Fruit fly (Drosophila melanogaster) whole organism, adult: ENCODE measurements around the gene CG7785.
A peak's percentile ranks its signal among the peaks of the same experiment; 100 is the strongest.

Experiments
- CG11617 ChIP-seq: fragments of 200-800 bp; sonication (Bioruptor generic); optimal IDR thresholded peaks from 2 replicates; lab custom pipeline; 2017; ENCODE audit warnings: mild to moderate bottlenecking, missing biosample characterization, missing genetic modification reagents, missing genetic modification characterization
- CG12768 ChIP-seq: fragments of 200-800 bp; sonication (Bioruptor generic); optimal IDR thresholded peaks from 2 replicates; lab custom pipeline; 2017; ENCODE audit warnings: missing biosample characterization, missing genetic modification characterization, mild to moderate bottlenecking, moderate library complexity, missing genetic modification reagents
- CG14711 ChIP-seq: fragments of 200-800 bp; sonication (Bioruptor generic); optimal IDR thresholded peaks from 2 replicates; lab custom pipeline; 2018; ENCODE audit warnings: missing biosample characterization, mild to moderate bottlenecking, missing genetic modification characterization, moderate library complexity
- CG1620 ChIP-seq: fragments of 200-800 bp; sonication (Bioruptor generic); optimal IDR thresholded peaks from 2 replicates; lab custom pipeline; 2016; ENCODE audit warnings: missing biosample characterization, missing genetic modification characterization
- CG33017 ChIP-seq: fragments of 200-800 bp; sonication (Bioruptor generic); optimal IDR thresholded peaks from 2 replicates; lab custom pipeline; 2018; ENCODE audit warnings: missing biosample characterization, mild to moderate bottlenecking, missing genetic modification characterization, moderate library complexity
- CG5204 ChIP-seq: fragments of 200-800 bp; sonication (Bioruptor generic); optimal IDR thresholded peaks from 2 replicates; lab custom pipeline; 2016; ENCODE audit warnings: missing biosample characterization, missing genetic modification characterization
- CG7045 ChIP-seq: fragments of 200-800 bp; sonication (Bioruptor generic); optimal IDR thresholded peaks from 2 replicates; lab custom pipeline; 2017; ENCODE audit warnings: missing biosample characterization, mild to moderate bottlenecking, missing genetic modification characterization
- CG7101 ChIP-seq: fragments of 200-800 bp; sonication (Bioruptor generic); optimal IDR thresholded peaks from 2 replicates; lab custom pipeline; 2018; ENCODE audit warnings: missing biosample characterization, mild to moderate bottlenecking, missing genetic modification characterization, moderate library complexity
- Clk ChIP-seq: fragments of 200-800 bp; sonication (Bioruptor generic); optimal IDR thresholded peaks from 2 replicates; lab custom pipeline; 2017; ENCODE audit warnings: missing biosample characterization, missing genetic modification characterization
- Crg-1 ChIP-seq: fragments of 200-800 bp; sonication (Bioruptor generic); optimal IDR thresholded peaks from 2 replicates; lab custom pipeline; 2016; ENCODE audit warnings: missing biosample characterization, missing genetic modification characterization
- Hr96 ChIP-seq: fragments of 200-800 bp; sonication (Bioruptor generic); optimal IDR thresholded peaks from 2 replicates; lab custom pipeline; 2016; ENCODE audit warnings: missing biosample characterization, missing genetic modification characterization
- Mnt ChIP-seq: fragments of 200-800 bp; sonication (Bioruptor generic); optimal IDR thresholded peaks from 2 replicates; lab custom pipeline; 2016; ENCODE audit warnings: missing biosample characterization, mild to moderate bottlenecking, missing genetic modification characterization
- bab1 ChIP-seq: fragments of 200-800 bp; sonication (Bioruptor generic); optimal IDR thresholded peaks from 3 replicates; lab custom pipeline; 2019; ENCODE audit warnings: missing biosample characterization, mild to moderate bottlenecking, missing genetic modification characterization, moderate library complexity
- cic ChIP-seq: fragments of 200-800 bp; sonication (Bioruptor generic); optimal IDR thresholded peaks from 2 replicates; lab custom pipeline; 2017; ENCODE audit warnings: missing biosample characterization, mild to moderate bottlenecking, missing genetic modification characterization, moderate library complexity
- cnc ChIP-seq, 2 experiments: fragments of >200 bp; optimal IDR thresholded peaks; 2 replicates each; lab custom pipeline; 2017
- kay ChIP-seq: fragments of 200-800 bp; sonication (Bioruptor generic); peaks from one replicate; lab custom pipeline; 2016; ENCODE audit warnings: missing biosample characterization, missing genetic modification characterization, borderline replicate concordance
- ovo ChIP-seq: fragments of 200-800 bp; sonication (Bioruptor generic); optimal IDR thresholded peaks from 2 replicates; lab custom pipeline; 2016; ENCODE audit warnings: missing biosample characterization, missing genetic modification characterization
- pad ChIP-seq: fragments of 200-800 bp; sonication (Bioruptor generic); optimal IDR thresholded peaks from 3 replicates; lab custom pipeline; 2017; ENCODE audit warnings: missing biosample characterization, missing genetic modification characterization, mild to moderate bottlenecking, moderate library complexity, missing genetic modification reagents
- tj ChIP-seq: fragments of 200-800 bp; sonication (Bioruptor generic); optimal IDR thresholded peaks from 3 replicates; lab custom pipeline; 2017; ENCODE audit warnings: missing biosample characterization, mild to moderate bottlenecking, missing genetic modification characterization, moderate library complexity
- toe ChIP-seq: fragments of 200-800 bp; sonication (Bioruptor generic); optimal IDR thresholded peaks from 2 replicates; lab custom pipeline; 2016; ENCODE audit warnings: missing biosample characterization, missing genetic modification characterization

Gene CG7785

DNA sequence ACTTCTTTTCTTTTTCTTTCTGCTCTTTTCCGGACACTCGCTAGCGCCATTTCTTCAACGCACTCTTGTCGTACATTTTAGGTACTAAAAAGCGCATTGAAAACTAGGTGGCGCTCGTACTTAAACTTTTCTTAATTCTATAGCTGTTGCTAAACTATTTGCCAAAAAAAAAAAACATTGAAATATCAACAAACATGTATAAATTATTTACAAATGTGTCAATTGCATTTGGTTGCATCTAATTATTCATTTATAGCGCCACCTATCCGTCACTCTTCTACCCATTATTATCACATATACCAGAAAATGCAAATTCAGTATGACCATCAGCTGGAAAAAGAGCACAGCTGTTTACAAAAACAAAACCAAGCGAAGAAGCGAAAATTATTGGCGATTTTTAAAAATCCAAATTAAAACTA, at the start of gene CG7785:
TSS of gene CG7785 (plus strand) at position 340 of the 419 bp plus-strand sequence.
- TF ChIP-seq Mnt (peak; percentile 23), cic (no peak), toe (GFP tag; lab: Kevin White, UChicago) (peak; percentile 54), Hr96 (GFP tag; lab: Kevin White, UChicago) (peak; percentile 75), tj (GFP tag; lab: Kevin White, UChicago) (no peak), CG7045 (GFP tag; lab: Kevin White, UChicago) (peak; percentile 25), pad (GFP tag; lab: Kevin White, UChicago) (peak; percentile 42), CG7101 (peak; percentile 37), ovo (GFP tag; lab: Kevin White, UChicago) (no peak), Crg-1 (GFP tag; lab: Kevin White, UChicago) (peak; percentile 49), CG14711 (peak; percentile 34), bab1 (GFP tag; lab: Kevin White, UChicago) (peak; percentile 55), CG1620 (GFP tag; lab: Kevin White, UChicago) (peak; percentile 63), CG11617 (no peak), CG33017 (tag; lab: Kevin White, UChicago) (no peak), CG5204 (peak; percentile 1), kay (GFP tag; lab: Kevin White, UChicago) (no peak), Clk (no peak)

dm6 chr3R:18004698-18005097, 16.7 kb upstream of the CG7785 start:
- TF ChIP-seq Mnt (no peak), kay (GFP tag; lab: Kevin White, UChicago) (peak; percentile 6), tj (GFP tag; lab: Kevin White, UChicago) (no peak), Crg-1 (GFP tag; lab: Kevin White, UChicago) (no peak), CG14711 (no peak)

DNA sequence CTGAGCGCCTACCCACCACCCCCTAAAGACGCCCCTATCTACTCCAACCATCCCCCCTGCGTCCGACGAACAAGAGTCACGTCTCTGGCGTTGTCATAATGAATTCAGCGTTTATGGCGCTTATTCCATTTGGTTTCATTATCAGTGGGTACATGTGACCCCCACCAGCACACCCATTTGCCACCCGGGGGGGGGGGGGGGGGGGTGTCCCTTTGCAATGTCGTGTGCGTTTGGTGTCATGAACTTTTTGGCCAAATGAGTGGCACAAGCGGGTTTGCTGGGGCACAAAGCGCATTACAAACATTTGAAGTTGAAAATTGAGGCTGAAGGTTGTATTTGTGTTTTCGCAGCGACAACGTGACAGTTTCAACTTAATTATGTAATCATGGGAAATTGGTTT, 14.9 kb upstream of the CG7785 start:
- TF ChIP-seq CG7045 (GFP tag; lab: Kevin White, UChicago), result no peak
- no peak for TF ChIP-seq tj (GFP tag; lab: Kevin White, UChicago)
- no peak for TF ChIP-seq Hr96 (GFP tag; lab: Kevin White, UChicago)
- no peak for TF ChIP-seq CG12768

dm6 chr3R:18013149-18013548, 8.3 kb upstream of the CG7785 start:
- TF ChIP-seq ovo (GFP tag; lab: Kevin White, UChicago) (no peak), toe (GFP tag; lab: Kevin White, UChicago) (no peak), Mnt (no peak), CG11617 (no peak), tj (GFP tag; lab: Kevin White, UChicago) (no peak), CG14711 (no peak), cic (no peak), CG1620 (GFP tag; lab: Kevin White, UChicago) (no peak), CG33017 (tag; lab: Kevin White, UChicago) (no peak), CG7101 (no peak), kay (GFP tag; lab: Kevin White, UChicago) (no peak), Crg-1 (GFP tag; lab: Kevin White, UChicago) (no peak), CG12768 (no peak)

DNA sequence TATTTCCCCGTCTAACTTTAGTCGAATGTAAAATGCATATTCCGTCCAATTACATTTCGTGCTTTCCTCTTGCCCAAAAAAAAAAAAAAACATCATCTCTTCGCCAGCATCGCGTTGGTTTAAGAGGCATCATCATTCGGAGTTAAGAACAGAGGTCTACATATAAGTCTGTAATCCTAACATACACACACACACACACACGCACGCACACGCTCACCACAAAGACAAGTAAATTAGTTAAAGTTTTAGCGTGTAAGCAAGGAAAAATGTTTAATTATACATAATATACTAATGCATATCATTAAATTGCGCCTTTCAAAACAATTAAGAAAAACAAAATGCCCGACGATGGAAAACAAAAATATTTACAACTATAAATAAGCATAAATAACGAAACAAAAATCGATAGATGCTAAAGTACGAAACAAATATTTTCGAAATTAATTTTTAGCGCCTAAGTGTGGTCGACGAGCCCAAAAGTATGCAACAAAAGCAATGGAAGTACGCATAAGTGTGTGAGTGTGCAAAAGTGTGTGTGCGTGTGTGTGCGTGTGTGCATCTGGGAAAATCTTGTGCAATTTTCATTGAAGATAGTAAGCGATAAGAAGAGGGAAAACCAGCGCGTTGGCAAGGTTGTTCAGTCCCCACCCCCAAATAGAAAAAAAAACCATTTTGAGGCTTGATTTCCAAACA, 5.5 kb upstream of the CG7785 start:
- TF ChIP-seq Crg-1 (GFP tag; lab: Kevin White, UChicago), result no peak
- no peak for TF ChIP-seq Clk
- no peak for TF ChIP-seq cnc (optimal IDR thresholded peaks at IDR 0.05; lab: Kevin White, UChicago)
- no peak for TF ChIP-seq kay (GFP tag; lab: Kevin White, UChicago)
- TF ChIP-seq CG1620 (GFP tag; lab: Kevin White, UChicago), result no peak
- TF ChIP-seq CG7101, result no peak
- no peak for TF ChIP-seq Mnt
- TF ChIP-seq CG12768, result no peak
- TF ChIP-seq bab1 (GFP tag; lab: Kevin White, UChicago), result no peak
- no peak for TF ChIP-seq CG5204

- TF ChIP-seq CG33017 (tag; lab: Kevin White, UChicago) (peak; percentile 56), pad (GFP tag; lab: Kevin White, UChicago) (no peak), Crg-1 (GFP tag; lab: Kevin White, UChicago) (no peak), CG7045 (GFP tag; lab: Kevin White, UChicago) (peak; percentile 24), CG1620 (GFP tag; lab: Kevin White, UChicago) (no peak), CG7101 (peak; percentile 47), Hr96 (GFP tag; lab: Kevin White, UChicago) (no peak), CG11617 (peak; percentile 4), toe (GFP tag; lab: Kevin White, UChicago) (no peak), Mnt (no peak), CG12768 (peak; percentile 45), ovo (GFP tag; lab: Kevin White, UChicago) (no peak), tj (GFP tag; lab: Kevin White, UChicago) (peak; percentile 2), bab1 (GFP tag; lab: Kevin White, UChicago) (no peak), cic (no peak), CG14711 (peak; percentile 49), Clk (peak; percentile 9), kay (GFP tag; lab: Kevin White, UChicago) (no peak), cnc (optimal IDR thresholded peaks at IDR 0.05; lab: Kevin White, UChicago) (no peak), CG5204 (peak; percentile 0)
Observed at dm6 chr3R:18018828-18019461, 2.5 kb upstream of the CG7785 start, which contains the start of gene DNaseII. DNaseII (plus strand) TSS chr3R:18019375.
